Worm (Caenorhabditis elegans): ENCODE data around the gene lelo-3.

lelo-3 gene

DNA sequence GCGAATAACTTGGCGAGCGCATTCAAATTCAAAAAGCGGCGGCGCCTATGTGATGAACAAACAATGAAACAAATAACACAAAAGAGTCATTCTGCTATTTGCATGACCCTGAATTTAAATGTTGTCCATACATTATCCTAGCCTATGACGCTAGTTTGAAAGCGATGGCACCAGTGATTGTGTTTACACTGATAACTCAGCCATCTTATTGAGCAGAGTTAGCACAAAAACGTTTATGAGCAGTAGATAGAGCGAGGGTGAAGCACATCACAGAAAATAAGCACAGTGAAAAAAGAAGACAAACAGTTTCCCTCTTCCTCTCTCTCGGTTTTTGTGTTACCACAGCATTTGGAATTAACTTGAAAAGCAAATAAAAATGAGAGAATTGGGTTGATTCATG, 20.9 kb upstream of the lelo-3 start:
- TF ChIP-seq ztf-29 (GFP tag; IDR thresholded peaks at IDR 0.05) (no peak), klf-2 (GFP tag; conservative IDR thresholded peaks at IDR 0.05) (no peak), cog-1 (tag; optimal IDR thresholded peaks at IDR 0.05) (no peak), ztf-23 (GFP tag; IDR thresholded peaks at IDR 0.05) (no peak), ref-1 (GFP tag; conservative IDR thresholded peaks at IDR 0.05) (no peak), flt-1 (GFP tag; IDR thresholded peaks at IDR 0.05) (no peak), med-1 (GFP tag; optimal IDR thresholded peaks at IDR 0.05; ENCODE audit: insufficient read depth) (no peak), T22C8.4 (GFP tag; IDR thresholded peaks at IDR 0.05) (no peak), tab-1 (GFP tag; IDR thresholded peaks at IDR 0.05) (no peak)

DNA sequence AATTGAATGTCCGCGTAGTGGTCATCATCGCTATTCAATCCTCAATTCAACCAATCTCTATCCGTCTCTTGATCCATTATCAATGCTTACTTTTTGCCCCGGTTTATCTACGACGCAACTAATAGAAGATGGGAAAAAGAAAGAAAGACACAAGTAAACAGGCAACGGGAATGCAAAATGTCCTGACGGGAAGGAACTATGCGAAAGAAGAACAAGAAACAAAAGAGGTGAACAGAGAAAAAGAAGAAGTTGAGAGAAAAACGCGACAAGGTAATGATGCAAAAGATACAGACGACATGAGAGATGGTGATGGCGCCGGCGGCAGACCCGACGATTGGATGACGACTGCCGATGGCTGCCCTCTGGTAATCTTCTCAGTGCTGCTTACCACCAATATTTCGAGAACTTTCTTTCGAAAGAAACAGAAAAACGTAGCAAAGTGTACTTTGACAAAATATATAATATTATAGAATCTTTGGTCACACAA, 19.7 kb upstream of the lelo-3 start:
- no peak for TF ChIP-seq flt-1 (GFP tag; IDR thresholded peaks at IDR 0.05)
- no peak for TF ChIP-seq ref-1 (GFP tag; conservative IDR thresholded peaks at IDR 0.05)
- TF ChIP-seq cog-1 (tag; optimal IDR thresholded peaks at IDR 0.05): no peak
- no peak for TF ChIP-seq T22C8.4 (GFP tag; IDR thresholded peaks at IDR 0.05)
- no peak for TF ChIP-seq klf-2 (GFP tag; conservative IDR thresholded peaks at IDR 0.05)
- no peak for TF ChIP-seq med-1 (GFP tag; optimal IDR thresholded peaks at IDR 0.05; ENCODE audit: insufficient read depth)
- TF ChIP-seq tab-1 (GFP tag; IDR thresholded peaks at IDR 0.05): 0 out of 2 replicates have a peak, but pooled peaks have one; percentile 29
- no peak for TF ChIP-seq ztf-29 (GFP tag; IDR thresholded peaks at IDR 0.05)

DNA sequence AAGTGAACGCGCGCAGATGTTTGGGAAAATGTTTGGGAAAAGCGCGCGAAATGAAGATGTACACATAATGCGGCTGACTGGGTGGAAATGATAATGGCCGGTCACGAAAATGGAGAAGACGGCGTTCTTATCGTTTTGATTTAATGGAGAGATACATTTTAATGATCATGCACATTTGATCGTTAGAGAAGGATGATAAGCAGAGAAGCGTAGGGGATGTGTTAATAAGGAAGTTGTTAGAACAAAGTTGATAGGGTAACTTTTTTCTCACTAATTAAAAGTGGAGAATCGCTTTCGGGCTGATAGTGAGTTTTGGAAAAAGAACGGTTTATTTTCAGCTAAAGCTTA, 18.7 kb upstream of the lelo-3 start:
- TF ChIP-seq tab-1 (GFP tag; IDR thresholded peaks at IDR 0.05) (no peak), flt-1 (GFP tag; IDR thresholded peaks at IDR 0.05) (no peak), ref-1 (GFP tag; conservative IDR thresholded peaks at IDR 0.05) (no peak), med-1 (GFP tag; optimal IDR thresholded peaks at IDR 0.05; ENCODE audit: insufficient read depth) (no peak), ztf-23 (GFP tag; IDR thresholded peaks at IDR 0.05) (no peak), T22C8.4 (GFP tag; IDR thresholded peaks at IDR 0.05) (no peak), klf-2 (GFP tag; conservative IDR thresholded peaks at IDR 0.05) (no peak), ztf-29 (GFP tag; IDR thresholded peaks at IDR 0.05) (no peak), cog-1 (tag; optimal IDR thresholded peaks at IDR 0.05) (no peak)

DNA sequence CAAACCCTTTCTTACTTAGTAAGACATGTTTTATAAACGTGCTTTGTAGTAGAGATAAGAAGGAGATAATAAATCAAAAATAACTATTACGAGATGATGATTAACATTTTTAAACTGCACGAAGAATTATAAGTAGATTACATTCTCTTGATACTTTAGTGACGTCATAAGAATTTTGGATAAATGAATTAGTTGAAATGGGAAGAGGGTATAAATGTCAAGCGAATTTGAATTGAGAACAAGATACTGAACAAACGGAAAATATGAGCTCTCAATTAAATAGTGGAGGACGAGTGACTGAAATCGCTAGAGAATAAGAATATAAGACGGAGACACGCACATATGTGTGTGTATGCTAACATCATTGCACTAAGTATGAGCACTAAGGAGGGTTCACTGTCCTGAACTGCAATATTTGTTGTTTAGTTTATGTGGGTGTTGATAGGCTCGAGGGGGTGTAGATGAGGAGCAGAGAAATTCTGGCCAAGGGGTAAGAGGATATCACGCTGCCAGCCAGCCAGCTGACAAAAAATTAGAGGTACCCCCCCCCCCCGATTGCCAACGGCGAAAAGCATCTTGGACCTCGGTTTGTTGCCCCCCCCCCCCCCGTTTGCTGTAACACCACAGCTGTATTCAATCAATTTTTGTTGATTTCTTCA, 18.2 kb upstream of the lelo-3 start:
- no peak for TF ChIP-seq cog-1 (tag; optimal IDR thresholded peaks at IDR 0.05)
- TF ChIP-seq flt-1 (GFP tag; IDR thresholded peaks at IDR 0.05): no peak
- no peak for TF ChIP-seq klf-2 (GFP tag; conservative IDR thresholded peaks at IDR 0.05)
- no peak for TF ChIP-seq ztf-23 (GFP tag; IDR thresholded peaks at IDR 0.05)
- no peak for TF ChIP-seq ztf-29 (GFP tag; IDR thresholded peaks at IDR 0.05)
- no peak for TF ChIP-seq tab-1 (GFP tag; IDR thresholded peaks at IDR 0.05)
- TF ChIP-seq ref-1 (GFP tag; conservative IDR thresholded peaks at IDR 0.05): no peak
- TF ChIP-seq med-1 (GFP tag; optimal IDR thresholded peaks at IDR 0.05; ENCODE audit: insufficient read depth): no peak
- no peak for TF ChIP-seq T22C8.4 (GFP tag; IDR thresholded peaks at IDR 0.05)

DNA sequence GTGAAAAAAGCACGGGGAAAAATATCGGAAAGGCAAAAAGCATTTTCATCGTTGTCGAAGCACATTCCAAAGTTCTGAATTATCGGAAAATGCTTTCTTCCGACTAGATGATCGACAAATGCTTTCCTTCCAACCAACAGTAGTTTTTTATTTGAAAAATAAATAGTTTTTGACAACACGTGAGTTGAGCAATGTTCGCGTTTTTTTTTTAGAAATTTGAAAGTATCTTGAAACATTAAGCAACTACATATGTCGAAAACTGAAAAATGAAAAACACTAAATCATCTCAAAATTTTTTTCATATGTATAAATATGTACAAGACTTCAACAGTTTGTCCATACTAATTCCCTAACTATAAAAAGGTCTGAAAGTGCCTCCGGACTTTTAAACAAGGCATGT, 17.2 kb upstream of the lelo-3 start, which contains the start of gene hsp-25:
Gene hsp-25, minus strand, starts transcription at position 101 of the 400 bp plus-strand sequence.
- TF ChIP-seq cog-1 (tag; optimal IDR thresholded peaks at IDR 0.05): no peak
- no peak for TF ChIP-seq med-1 (GFP tag; optimal IDR thresholded peaks at IDR 0.05; ENCODE audit: insufficient read depth)
- TF ChIP-seq flt-1 (GFP tag; IDR thresholded peaks at IDR 0.05): no peak
- no peak for TF ChIP-seq ref-1 (GFP tag; conservative IDR thresholded peaks at IDR 0.05)
- TF ChIP-seq ztf-29 (GFP tag; IDR thresholded peaks at IDR 0.05): no peak
- TF ChIP-seq ztf-23 (GFP tag; IDR thresholded peaks at IDR 0.05): no peak
- TF ChIP-seq tab-1 (GFP tag; IDR thresholded peaks at IDR 0.05): no peak
- no peak for TF ChIP-seq T22C8.4 (GFP tag; IDR thresholded peaks at IDR 0.05)
- no peak for TF ChIP-seq klf-2 (GFP tag; conservative IDR thresholded peaks at IDR 0.05)

DNA sequence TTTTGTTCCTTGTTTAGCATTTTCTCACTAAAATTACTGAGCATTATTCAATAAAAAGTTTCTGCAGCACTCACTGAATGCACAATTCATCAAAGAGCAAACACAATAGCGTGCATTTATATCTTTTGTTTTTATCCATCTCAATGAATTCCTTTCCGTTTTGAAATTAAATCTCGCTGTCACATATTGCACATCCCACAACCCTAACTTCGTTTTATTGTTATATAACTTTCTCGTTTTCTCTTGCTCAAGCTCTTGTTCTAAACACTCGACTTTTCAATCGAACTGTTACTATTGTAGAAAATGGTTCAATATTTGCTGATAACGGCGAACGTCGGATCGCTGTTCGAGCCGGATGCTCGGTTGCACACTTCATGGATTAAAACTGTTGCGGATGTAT, 8.8 kb upstream of the lelo-3 start, which contains the start of gene ipp-5:
Gene ipp-5, plus strand, starts transcription at position 301 of the 400 bp plus-strand sequence.
- TF ChIP-seq cog-1 (tag; optimal IDR thresholded peaks at IDR 0.05) (no peak), med-1 (GFP tag; optimal IDR thresholded peaks at IDR 0.05; ENCODE audit: insufficient read depth) (no peak), ref-1 (GFP tag; conservative IDR thresholded peaks at IDR 0.05) (no peak), flt-1 (GFP tag; IDR thresholded peaks at IDR 0.05) (no peak), tab-1 (GFP tag; IDR thresholded peaks at IDR 0.05) (no peak), T22C8.4 (GFP tag; IDR thresholded peaks at IDR 0.05) (no peak), ztf-23 (GFP tag; IDR thresholded peaks at IDR 0.05) (no peak)

DNA sequence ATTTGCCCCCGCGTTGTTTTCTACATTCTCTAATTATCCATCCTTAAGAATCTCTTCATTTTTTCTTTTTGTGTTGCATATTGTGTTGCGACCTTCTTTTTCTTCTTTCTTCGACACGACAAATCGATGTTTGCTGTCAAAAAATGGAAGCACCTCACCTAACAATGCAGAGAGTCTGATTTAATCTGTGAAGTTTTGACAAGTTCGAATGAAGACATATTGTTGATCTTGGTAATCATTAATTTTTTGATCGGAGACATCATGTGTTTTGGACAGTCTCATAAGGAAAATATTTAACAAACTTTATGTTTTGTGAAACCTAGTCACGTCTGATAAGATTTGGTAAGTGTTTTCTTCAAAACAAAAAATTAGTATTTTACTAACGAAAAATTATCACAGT, 6.7 kb upstream of the lelo-3 start:
- TF ChIP-seq ztf-23 (GFP tag; IDR thresholded peaks at IDR 0.05): no peak

DNA sequence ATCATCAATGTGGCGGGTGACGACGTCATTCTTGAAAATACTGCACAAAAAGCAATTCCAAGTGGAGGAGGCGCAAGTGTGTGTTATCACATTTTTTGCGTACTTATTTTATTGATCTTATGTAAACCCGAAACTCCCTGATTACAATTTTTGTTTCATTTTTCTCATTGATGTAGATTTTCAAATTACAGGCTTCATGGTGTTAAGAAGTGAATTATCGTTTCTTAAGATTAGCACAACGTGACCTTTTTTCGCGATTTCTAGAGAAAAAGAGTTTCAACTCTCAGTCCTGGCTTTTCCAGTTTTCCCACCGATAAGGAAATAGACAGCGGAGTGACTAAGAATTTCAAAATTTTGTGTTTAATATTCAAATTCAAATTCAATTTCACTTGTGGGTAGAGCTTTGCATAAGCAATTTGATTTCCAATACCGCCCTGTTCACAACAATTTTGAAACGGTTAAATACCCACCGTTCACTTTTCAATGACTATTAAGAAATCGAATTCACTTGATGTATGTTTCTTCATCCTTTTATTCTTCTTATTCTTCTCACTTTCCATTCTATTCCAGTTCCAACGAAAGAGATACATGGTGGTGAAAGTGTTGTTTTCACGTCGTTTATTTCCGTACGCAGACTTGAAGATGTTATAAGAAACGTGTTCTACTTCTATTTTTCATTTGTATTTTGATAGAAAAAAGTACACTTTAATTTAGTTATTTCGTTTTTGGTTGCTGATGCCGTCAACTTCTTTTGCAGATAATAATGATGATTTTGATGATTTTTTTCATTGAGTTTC, 4.6 kb upstream of the lelo-3 start:
- TF ChIP-seq ztf-23 (GFP tag; IDR thresholded peaks at IDR 0.05): no peak

DNA sequence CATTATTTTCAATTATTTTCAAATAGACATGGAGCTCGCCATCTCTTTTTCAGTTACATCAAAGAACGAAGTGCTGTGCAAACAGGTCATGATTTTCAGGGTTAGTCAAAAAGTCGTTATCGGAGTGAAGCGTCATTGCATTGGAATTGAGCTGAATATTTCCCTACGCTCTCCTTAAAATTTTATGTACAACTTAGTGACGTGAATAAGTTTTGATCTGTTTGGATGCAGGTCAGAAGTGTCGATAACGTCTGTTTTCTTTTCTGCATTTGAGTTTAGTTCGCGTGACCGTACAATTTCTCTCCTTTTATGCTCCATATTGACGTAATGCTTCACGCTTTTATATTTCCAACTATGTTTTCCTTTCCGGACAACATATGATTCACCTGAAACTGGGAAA, 2.6 kb upstream of the lelo-3 start:
- TF ChIP-seq flt-1 (GFP tag; IDR thresholded peaks at IDR 0.05): no peak
- no peak for TF ChIP-seq med-1 (GFP tag; optimal IDR thresholded peaks at IDR 0.05; ENCODE audit: insufficient read depth)

DNA sequence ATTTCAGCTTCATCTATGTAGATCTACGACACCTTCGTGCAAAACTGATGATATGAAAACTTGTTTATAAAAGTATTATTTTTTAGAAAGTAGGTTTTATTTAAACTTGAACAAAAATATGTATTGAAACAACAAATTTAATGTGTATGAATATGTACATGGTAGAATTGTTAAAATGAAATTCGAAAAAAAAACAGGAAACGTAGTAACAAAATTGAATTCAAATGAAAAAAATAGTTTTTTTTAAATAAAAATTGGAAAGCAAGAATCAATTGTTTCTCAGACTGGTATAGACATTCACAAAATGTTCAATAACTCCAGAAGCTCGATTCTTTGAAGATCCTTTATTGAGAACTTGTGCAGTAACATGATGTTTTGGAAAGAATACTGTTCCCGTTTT, 1.6 kb downstream of the lelo-3 start:
- TF ChIP-seq ztf-29 (GFP tag; IDR thresholded peaks at IDR 0.05) (no peak), flt-1 (GFP tag; IDR thresholded peaks at IDR 0.05) (no peak), klf-2 (GFP tag; conservative IDR thresholded peaks at IDR 0.05) (no peak), cog-1 (tag; optimal IDR thresholded peaks at IDR 0.05) (no peak), ref-1 (GFP tag; conservative IDR thresholded peaks at IDR 0.05) (no peak), tab-1 (GFP tag; IDR thresholded peaks at IDR 0.05) (no peak), T22C8.4 (GFP tag; IDR thresholded peaks at IDR 0.05) (no peak), ztf-23 (GFP tag; IDR thresholded peaks at IDR 0.05) (no peak), med-1 (GFP tag; optimal IDR thresholded peaks at IDR 0.05; ENCODE audit: insufficient read depth) (no peak)

All from whole organism, midembryonic.